Fruit fly (Drosophila melanogaster) whole organism, embryonic: Measurements from ENCODE around the gene erm.

Source experiments
- Atf3 ChIP-seq: fragments of 200-800 bp; sonication (Bioruptor generic); optimal IDR thresholded peaks from 3 replicates; lab custom pipeline; 2016; ENCODE audit warnings: missing biosample characterization, missing genetic modification characterization
- CG11723 ChIP-seq: fragments of 200-800 bp; sonication (Bioruptor generic); optimal IDR thresholded peaks from 2 replicates; lab custom pipeline; 2017; ENCODE audit warnings: missing biosample characterization, mild to moderate bottlenecking, missing genetic modification characterization
- CG4730 ChIP-seq: fragments of 200-800 bp; sonication (Bioruptor generic); IDR thresholded peaks from 2 replicates; pipeline ENCODE4 v1.3.6; 2022; ENCODE audit warnings: missing biosample characterization, missing genetic modification characterization
- CG5953 ChIP-seq: fragments of 200-800 bp; sonication (Bioruptor generic); IDR thresholded peaks from 2 replicates; pipeline ENCODE4 v1.3.6; 2022; ENCODE audit warnings: missing biosample characterization, missing genetic modification characterization
- CG7786 ChIP-seq: fragments of 200-800 bp; sonication (Bioruptor generic); optimal IDR thresholded peaks from 2 replicates; lab custom pipeline; 2016; ENCODE audit warnings: missing biosample characterization, missing genetic modification characterization
- Doc3 ChIP-seq: fragments of 200-800 bp; sonication (Bioruptor generic); IDR thresholded peaks from 3 replicates; pipeline ENCODE4 v1.3.6; 2022; ENCODE audit warnings: missing biosample characterization, missing genetic modification characterization; ENCODE audit not compliant: partially characterized antibody
- Drgx ChIP-seq: fragments of 200-800 bp; sonication (Bioruptor generic); IDR thresholded peaks from 2 replicates; pipeline ENCODE4 v1.3.6; 2022; ENCODE audit warnings: missing biosample characterization, missing genetic modification characterization
- HLH3B ChIP-seq: fragments of 200-800 bp; sonication (Bioruptor generic); IDR thresholded peaks from 2 replicates; pipeline ENCODE4 v1.3.6; 2022; ENCODE audit warnings: missing biosample characterization, missing genetic modification characterization
- bowl ChIP-seq: fragments of 200-800 bp; sonication (Bioruptor generic); IDR thresholded peaks from 2 replicates; pipeline ENCODE4 v1.3.6; 2022; ENCODE audit warnings: missing biosample characterization, missing genetic modification characterization

DNA sequence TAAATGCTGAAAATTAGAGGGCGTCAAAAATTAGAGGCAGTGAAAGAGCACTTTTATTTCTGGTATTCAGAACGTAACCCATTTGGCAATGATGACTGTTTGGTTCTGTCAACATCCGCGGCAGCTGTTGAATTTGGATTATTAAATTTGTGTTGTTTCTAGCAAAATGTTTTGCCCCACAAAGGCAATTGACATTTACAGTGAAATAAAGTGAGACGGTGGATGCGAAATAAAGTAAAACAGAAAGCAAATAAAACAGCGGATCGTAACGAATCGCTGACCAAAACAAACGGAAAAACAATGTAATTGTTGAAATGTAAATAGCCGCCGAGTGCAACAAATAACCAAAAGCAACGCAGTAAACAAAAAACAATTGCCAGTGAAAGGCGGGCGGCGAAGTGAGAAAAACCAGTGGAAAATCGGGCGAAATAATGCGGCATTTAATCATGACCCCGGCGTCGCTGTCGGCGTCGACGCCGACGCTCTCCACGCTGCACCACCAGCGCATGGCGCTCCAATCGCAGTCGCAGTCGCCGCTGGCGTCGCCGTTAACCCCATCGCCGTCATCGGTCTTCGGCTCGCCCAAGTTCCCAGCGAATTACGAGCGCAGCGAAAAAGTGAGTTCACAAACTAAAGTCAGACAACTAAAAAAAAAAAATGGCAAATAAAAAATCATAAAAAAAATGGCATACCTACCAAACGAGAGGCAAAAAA lies 57.0 kb downstream of the erm start:
- TF ChIP-seq CG5953 (GFP tag; lab: Robert Waterston, UW) (no peak), Doc3 (GFP tag; lab: Robert Waterston, UW) (no peak), bowl (GFP tag; lab: Robert Waterston, UW) (no peak), HLH3B (GFP tag; lab: Robert Waterston, UW) (no peak), CG7786 (no peak), CG4730 (no peak), Atf3 (GFP tag; lab: Kevin White, UChicago) (no peak), Drgx (GFP tag; lab: Robert Waterston, UW) (no peak), CG11723 (GFP tag; lab: Kevin White, UChicago) (no peak)
